Fruit fly (Drosophila melanogaster) whole organism, pupa: ENCODE measurements around the gene rst.

Experiments
- CG8159 ChIP-seq: fragments of 200-800 bp; sonication (Bioruptor generic); optimal IDR thresholded peaks from 3 replicates; lab custom pipeline; 2018; ENCODE audit warnings: missing biosample characterization, mild to moderate bottlenecking, missing genetic modification characterization, moderate library complexity
- CG8301 ChIP-seq: fragments of 200-800 bp; sonication (Bioruptor generic); optimal IDR thresholded peaks from 2 replicates; lab custom pipeline; 2018; ENCODE audit warnings: missing biosample characterization, mild to moderate bottlenecking, missing genetic modification characterization
- EcR ChIP-seq: fragments of 200-800 bp; sonication (Bioruptor generic); optimal IDR thresholded peaks from 3 replicates; lab custom pipeline; 2019; ENCODE audit warnings: missing biosample characterization, missing genetic modification characterization, mild to moderate bottlenecking, moderate library complexity, missing genetic modification reagents

DNA sequence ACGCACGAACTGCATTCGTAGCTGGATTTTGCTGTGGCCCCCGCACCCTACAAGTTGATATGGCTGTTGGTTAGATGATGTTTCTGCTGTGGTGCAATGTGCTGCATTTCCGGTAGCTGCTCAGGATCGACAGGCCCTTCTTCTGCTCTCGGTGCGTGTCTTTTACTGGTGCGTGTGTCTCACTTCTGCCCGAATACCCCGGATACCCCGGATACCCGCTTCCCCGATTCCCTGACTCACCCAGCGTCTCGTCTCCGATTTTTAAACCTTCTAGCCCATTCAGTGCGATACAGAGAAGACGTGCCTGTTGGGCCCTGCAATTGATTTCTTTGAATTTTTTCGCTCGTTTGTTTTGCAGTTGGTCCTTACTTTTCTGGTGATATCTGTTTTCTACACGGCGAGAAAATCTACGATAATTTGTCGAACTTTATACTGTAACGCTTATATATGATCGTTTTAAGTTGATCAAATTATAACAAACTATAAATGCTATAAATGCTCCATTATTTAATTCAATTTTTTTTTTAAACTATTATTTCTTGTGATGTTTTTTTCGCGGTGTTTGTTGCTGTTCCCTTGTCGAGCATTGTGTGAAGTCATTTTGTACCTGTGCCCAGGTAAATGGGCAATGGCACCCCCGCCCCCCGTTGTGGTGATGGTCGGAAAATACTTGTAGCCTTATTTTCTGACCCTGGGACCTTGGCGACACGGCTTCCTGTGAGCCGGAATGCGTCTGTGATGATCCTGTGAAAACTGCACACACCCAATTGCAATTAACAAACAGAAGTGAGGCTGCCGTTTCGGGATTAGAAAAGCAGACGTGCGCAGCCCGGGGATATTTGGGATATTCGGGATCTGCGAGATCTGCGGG is 11.5 kb upstream of the rst start:
- peak; percentile 9 for TF ChIP-seq CG8301 (tag; lab: Kevin White, UChicago)
- TF ChIP-seq EcR (GFP tag; lab: Kevin White, UChicago) = peak; percentile 61
- TF ChIP-seq CG8159 (tag; lab: Kevin White, UChicago) = peak; percentile 90
